Fruit fly (Drosophila melanogaster) whole organism, embryonic: ENCODE data around the gene Acat2.
A peak's percentile ranks its signal among the peaks of the same experiment; 100 is the strongest.

ENCODE experiments used
- Abd-B ChIP-seq: fragments of 200-800 bp; sonication (Bioruptor generic); optimal IDR thresholded peaks from 2 replicates; lab custom pipeline; 2018; ENCODE audit warnings: missing biosample characterization, mild to moderate bottlenecking, missing genetic modification characterization, moderate library complexity
- Asciz ChIP-seq: fragments of 200-800 bp; sonication (Bioruptor generic); optimal IDR thresholded peaks from 2 replicates; lab custom pipeline; 2017; ENCODE audit warnings: missing biosample characterization, mild to moderate bottlenecking, missing genetic modification characterization, missing genetic modification reagents
- Atf6 ChIP-seq: fragments of 200-800 bp; sonication (Bioruptor generic); IDR thresholded peaks from 2 replicates; pipeline ENCODE4 v1.3.6; 2022; ENCODE audit warnings: missing biosample characterization, missing genetic modification characterization
- Blimp-1 ChIP-seq: fragments of 200-800 bp; sonication (Bioruptor generic); optimal IDR thresholded peaks from 3 replicates; lab custom pipeline; 2018; ENCODE audit warnings: missing biosample characterization, missing genetic modification characterization, mild to moderate bottlenecking, moderate library complexity, missing genetic modification reagents
- CG10366 ChIP-seq: fragments of 200-800 bp; sonication (Bioruptor generic); IDR thresholded peaks from 2 replicates; pipeline ENCODE4 v1.3.6; 2022; ENCODE audit warnings: missing biosample characterization, missing genetic modification characterization
- CG10431 ChIP-seq: fragments of 200-800 bp; sonication (Bioruptor generic); optimal IDR thresholded peaks from 3 replicates; lab custom pipeline; 2018; ENCODE audit warnings: missing biosample characterization, mild to moderate bottlenecking, missing genetic modification characterization
- CG12236 ChIP-seq: fragments of 200-800 bp; sonication (Bioruptor generic); optimal IDR thresholded peaks from 2 replicates; lab custom pipeline; 2016; ENCODE audit warnings: missing biosample characterization, missing genetic modification characterization
- CG1233 ChIP-seq: fragments of 200-800 bp; sonication (Bioruptor generic); optimal IDR thresholded peaks from 4 replicates; lab custom pipeline; 2018; ENCODE audit warnings: missing biosample characterization, mild to moderate bottlenecking, missing genetic modification characterization
- CG14050 ChIP-seq: fragments of 200-800 bp; sonication (Bioruptor generic); IDR thresholded peaks from 3 replicates; pipeline ENCODE4 v1.3.6; 2022; ENCODE audit warnings: missing biosample characterization, missing genetic modification characterization
- CG14441 ChIP-seq: fragments of 200-800 bp; sonication (Bioruptor generic); IDR thresholded peaks from 2 replicates; pipeline ENCODE4 v1.3.6; 2022; ENCODE audit warnings: missing biosample characterization, missing genetic modification characterization
- CG15601 ChIP-seq: fragments of 200-800 bp; sonication (Bioruptor generic); optimal IDR thresholded peaks from 3 replicates; lab custom pipeline; 2019; ENCODE audit warnings: missing biosample characterization, mild to moderate bottlenecking, missing genetic modification characterization, moderate library complexity
- CG1792 ChIP-seq: fragments of 200-800 bp; sonication (Bioruptor generic); optimal IDR thresholded peaks from 2 replicates; lab custom pipeline; 2016; ENCODE audit warnings: missing biosample characterization, missing genetic modification characterization
- CG18476 ChIP-seq: fragments of 200-800 bp; sonication (Bioruptor generic); optimal IDR thresholded peaks from 2 replicates; lab custom pipeline; 2016; ENCODE audit warnings: missing biosample characterization, mild to moderate bottlenecking, missing genetic modification characterization
- CG18619 ChIP-seq: fragments of 200-800 bp; sonication (Bioruptor generic); optimal IDR thresholded peaks from 3 replicates; lab custom pipeline; 2017; ENCODE audit warnings: missing biosample characterization, mild to moderate bottlenecking, missing genetic modification characterization
- CG2129 ChIP-seq: fragments of 200-800 bp; sonication (Bioruptor generic); IDR thresholded peaks from 2 replicates; pipeline ENCODE4 v1.3.6; 2022; ENCODE audit warnings: missing biosample characterization, missing genetic modification characterization; ENCODE audit not compliant: partially characterized antibody
- CG32532 ChIP-seq: fragments of 200-800 bp; sonication (Bioruptor generic); IDR thresholded peaks from 2 replicates; pipeline ENCODE4 v1.3.6; 2022; ENCODE audit warnings: missing biosample characterization, missing genetic modification characterization
- CG33557 ChIP-seq: fragments of 200-800 bp; sonication (Bioruptor generic); optimal IDR thresholded peaks from 2 replicates; lab custom pipeline; 2019; ENCODE audit warnings: missing biosample characterization, mild to moderate bottlenecking, missing genetic modification characterization, moderate library complexity
- CG6765 ChIP-seq: fragments of 200-800 bp; sonication (Bioruptor generic); optimal IDR thresholded peaks from 3 replicates; lab custom pipeline; 2017; ENCODE audit warnings: missing biosample characterization, mild to moderate bottlenecking, missing genetic modification characterization
- CG7786 ChIP-seq: fragments of 200-800 bp; sonication (Bioruptor generic); optimal IDR thresholded peaks from 2 replicates; lab custom pipeline; 2016; ENCODE audit warnings: missing biosample characterization, missing genetic modification characterization
- D19B ChIP-seq: fragments of 200-800 bp; sonication (Bioruptor generic); optimal IDR thresholded peaks from 2 replicates; lab custom pipeline; 2017; ENCODE audit warnings: missing biosample characterization, mild to moderate bottlenecking, missing genetic modification characterization
- Doc3 ChIP-seq: fragments of 200-800 bp; sonication (Bioruptor generic); IDR thresholded peaks from 3 replicates; pipeline ENCODE4 v1.3.6; 2022; ENCODE audit warnings: missing biosample characterization, missing genetic modification characterization; ENCODE audit not compliant: partially characterized antibody
- Gsc ChIP-seq: fragments of 200-800 bp; sonication (Bioruptor generic); IDR thresholded peaks from 2 replicates; pipeline ENCODE4 v1.3.6; 2022; ENCODE audit warnings: missing biosample characterization, missing genetic modification characterization
- Hmr ChIP-seq: fragments of 200-800 bp; sonication (Bioruptor generic); optimal IDR thresholded peaks from 3 replicates; lab custom pipeline; 2017; ENCODE audit warnings: mild to moderate bottlenecking, missing biosample characterization, missing genetic modification reagents, missing genetic modification characterization
- Hr51 ChIP-seq, 2 experiments: fragments of 200-800 bp; sonication (Bioruptor generic); optimal IDR thresholded peaks; 2 replicates in 1 of 2; 3 replicates in 1 of 2; lab custom pipeline; 2016 to 2018; ENCODE audit warnings: missing biosample characterization in 2 of 2, missing genetic modification characterization in 2 of 2, mild to moderate bottlenecking in 1 of 2, moderate library complexity in 1 of 2
- Hsf ChIP-seq: fragments of 200-800 bp; sonication (Bioruptor generic); optimal IDR thresholded peaks from 3 replicates; lab custom pipeline; 2016; ENCODE audit warnings: missing biosample characterization, missing genetic modification characterization
- Lpt ChIP-seq: fragments of >200 bp; optimal IDR thresholded peaks from 2 replicates; lab custom pipeline; 2018; ENCODE audit warnings: missing biosample characterization, missing genetic modification characterization
- NFAT ChIP-seq: fragments of 200-800 bp; sonication (Bioruptor generic); IDR thresholded peaks from 2 replicates; pipeline ENCODE4 v1.3.6; 2022; ENCODE audit warnings: missing biosample characterization, missing genetic modification characterization
- Neu2 ChIP-seq: fragments of 200-800 bp; sonication (Bioruptor generic); optimal IDR thresholded peaks from 3 replicates; lab custom pipeline; 2016; ENCODE audit warnings: missing biosample characterization, missing genetic modification characterization, borderline replicate concordance
- Nf-YC ChIP-seq: fragments of 200-800 bp; optimal IDR thresholded peaks from 3 replicates; lab custom pipeline; 2019; ENCODE audit warnings: missing biosample characterization, mild to moderate bottlenecking, missing genetic modification characterization, moderate library complexity
- Rfx ChIP-seq: fragments of 200-800 bp; sonication (Bioruptor generic); IDR thresholded peaks from 2 replicates; pipeline ENCODE4 v1.3.6; 2022; ENCODE audit warnings: missing biosample characterization, missing genetic modification characterization
- Taf1 ChIP-seq: fragments of 200-800 bp; sonication (Bioruptor generic); IDR thresholded peaks from 2 replicates; pipeline ENCODE4 v1.3.6; 2022; ENCODE audit warnings: missing biosample characterization, missing genetic modification characterization
- al ChIP-seq: fragments of 200-800 bp; sonication (Bioruptor generic); IDR thresholded peaks from 2 replicates; pipeline ENCODE4 v1.3.6; 2022; ENCODE audit warnings: missing biosample characterization, missing genetic modification characterization
- az2 ChIP-seq: fragments of 200-800 bp; sonication (Bioruptor generic); optimal IDR thresholded peaks from 3 replicates; lab custom pipeline; 2016; ENCODE audit warnings: missing biosample characterization, missing genetic modification characterization
- bsh ChIP-seq, 2 experiments: fragments of 200-800 bp; sonication (Bioruptor generic); optimal IDR thresholded peaks; 2 replicates each; lab custom pipeline; 2017 to 2018; ENCODE audit warnings: mild to moderate bottlenecking in 2 of 2, missing biosample characterization in 2 of 2, missing genetic modification characterization in 2 of 2, moderate library complexity in 1 of 2
- dmrt11E ChIP-seq: fragments of 200-800 bp; sonication (Bioruptor generic); optimal IDR thresholded peaks from 3 replicates; lab custom pipeline; 2018; ENCODE audit warnings: missing biosample characterization, mild to moderate bottlenecking, missing genetic modification characterization, moderate library complexity
- exex ChIP-seq: fragments of 200-800 bp; sonication (Bioruptor generic); optimal IDR thresholded peaks from 4 replicates; lab custom pipeline; 2018; ENCODE audit warnings: missing biosample characterization, mild to moderate bottlenecking, missing genetic modification characterization, moderate library complexity
- gsb-n ChIP-seq: fragments of 200-800 bp; sonication (Bioruptor generic); optimal IDR thresholded peaks from 3 replicates; lab custom pipeline; 2018; ENCODE audit warnings: missing biosample characterization, mild to moderate bottlenecking, missing genetic modification characterization
- jumu ChIP-seq: fragments of 200-800 bp; sonication (Bioruptor generic); optimal IDR thresholded peaks from 3 replicates; lab custom pipeline; 2016; ENCODE audit warnings: missing biosample characterization, missing genetic modification characterization
- lilli ChIP-seq: fragments of 200-800 bp; sonication (Bioruptor generic); optimal IDR thresholded peaks from 3 replicates; lab custom pipeline; 2016; ENCODE audit warnings: missing biosample characterization, missing genetic modification characterization
- lmd ChIP-seq: fragments of 200-800 bp; sonication (Bioruptor generic); IDR thresholded peaks from 2 replicates; pipeline ENCODE4 v1.3.6; 2022; ENCODE audit warnings: missing biosample characterization, missing genetic modification characterization
- lola ChIP-seq, 3 experiments: fragments of >200 bp in 2 of 3; fragments of 200-800 bp in 1 of 3; sonication (Bioruptor generic) in 1 of 3; optimal IDR thresholded peaks; 2 replicates each; lab custom pipeline; 2017 to 2019; ENCODE audit warnings: missing biosample characterization in 3 of 3, missing genetic modification characterization in 3 of 3, mild to moderate bottlenecking in 1 of 3, moderate library complexity in 1 of 3
- nmo ChIP-seq: fragments of 200-800 bp; sonication (Bioruptor generic); optimal IDR thresholded peaks from 2 replicates; lab custom pipeline; 2018; ENCODE audit warnings: missing biosample characterization, mild to moderate bottlenecking, missing genetic modification characterization, moderate library complexity
- onecut ChIP-seq: fragments of 200-800 bp; sonication (Bioruptor generic); IDR thresholded peaks from 2 replicates; pipeline ENCODE4 v1.3.6; 2022; ENCODE audit warnings: missing biosample characterization, missing genetic modification characterization
- phol ChIP-seq: fragments of 200-800 bp; sonication (Bioruptor generic); optimal IDR thresholded peaks from 3 replicates; lab custom pipeline; 2018; ENCODE audit warnings: missing biosample characterization, mild to moderate bottlenecking, missing genetic modification characterization, moderate library complexity
- repo ChIP-seq: fragments of 200-800 bp; sonication (Bioruptor generic); optimal IDR thresholded peaks from 2 replicates; lab custom pipeline; 2016; ENCODE audit warnings: missing biosample characterization, missing genetic modification characterization
- so ChIP-seq: fragments of 200-800 bp; sonication (Bioruptor generic); IDR thresholded peaks from 3 replicates; pipeline ENCODE4 v1.3.6; 2022; ENCODE audit warnings: missing biosample characterization, missing genetic modification characterization
- trem ChIP-seq: fragments of 200-800 bp; optimal IDR thresholded peaks from 3 replicates; lab custom pipeline; 2019; ENCODE audit warnings: missing biosample characterization, mild to moderate bottlenecking, missing genetic modification characterization, moderate library complexity
- usp ChIP-seq: fragments of >200 bp; optimal IDR thresholded peaks from 2 replicates; lab custom pipeline; 2017; ENCODE audit warnings: missing biosample characterization, missing genetic modification characterization
- yki ChIP-seq: fragments of >200 bp; optimal IDR thresholded peaks from 3 replicates; lab custom pipeline; 2018

The Acat2 gene

DNA sequence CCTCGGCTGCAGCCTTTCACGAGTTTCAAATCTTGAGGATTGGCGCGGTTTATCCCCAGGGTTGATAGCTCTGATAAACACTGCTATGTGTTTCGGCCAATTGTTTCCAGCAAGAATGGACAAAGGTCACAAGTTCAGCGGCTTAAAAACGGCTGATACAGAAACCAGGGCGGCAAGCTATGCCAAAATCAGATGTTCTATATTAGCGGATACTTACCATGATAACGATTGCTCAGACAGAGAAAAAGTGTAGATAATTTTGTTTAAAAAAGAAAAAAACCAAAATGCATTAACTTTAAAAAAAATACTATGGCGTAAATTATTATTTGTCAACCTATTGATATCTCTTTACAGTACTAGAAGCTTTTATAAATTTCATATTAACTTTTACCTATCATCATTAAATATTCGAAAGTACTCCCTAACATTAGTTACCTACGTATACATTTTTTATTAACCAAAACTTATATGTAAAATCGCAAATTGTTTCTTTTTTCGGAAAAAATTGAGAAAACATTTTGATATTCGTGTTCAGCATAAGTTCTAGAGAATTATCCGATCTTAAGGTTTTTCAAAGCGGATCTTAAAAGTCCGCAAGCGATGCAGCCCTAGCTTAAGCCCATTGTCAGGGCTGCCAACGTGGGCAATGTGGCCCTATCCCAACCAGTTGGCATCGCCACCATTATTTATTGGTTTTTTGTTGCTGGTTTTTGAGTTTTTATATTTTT lies 10.5 kb downstream of the Acat2 start, which contains the start of the genes sturkopf and Herc4 (continued):
- TF ChIP-seq exex (peak; percentile 39), CG10431 (GFP tag; lab: Kevin White, UChicago) (no peak), lmd (peak; percentile 65; the same call in 1 of the 2 replicates), Lpt (GFP tag; lab: Kevin White, UChicago) (no peak), CG1233 (GFP tag; lab: Kevin White, UChicago) (peak; percentile 59), trem (tag; lab: Kevin White, UChicago) (peak; percentile 98), CG7786 (GFP tag; lab: Kevin White, UChicago) (peak; percentile 68), lola (GFP tag; optimal IDR thresholded peaks at IDR 0.05; lab: Kevin White, UChicago) (peak in 1 of 3 experiments; percentile 85), CG18619 (peak; percentile 80), Hsf (GFP tag; lab: Kevin White, UChicago) (peak; percentile 83), yki (lab: Kevin White, UChicago) (no peak), Hr51 (GFP tag; optimal IDR thresholded peaks at IDR 0.05; lab: Kevin White, UChicago) (peak; percentile 51 to 71), CG6765 (GFP tag; lab: Kevin White, UChicago) (peak; percentile 43), phol (tag; lab: Kevin White, UChicago) (peak; percentile 69), az2 (peak; percentile 76), CG12236 (no peak), Asciz (GFP tag; lab: Kevin White, UChicago) (peak; percentile 46), jumu (GFP tag; lab: Kevin White, UChicago) (peak; percentile 84), Abd-B (GFP tag; lab: Kevin White, UChicago) (peak; percentile 86), Neu2 (GFP tag; lab: Kevin White, UChicago) (no peak), usp (GFP tag; lab: Kevin White, UChicago) (no peak), CG2129 (GFP tag; lab: Robert Waterston, UW) (no peak), Blimp-1 (GFP tag; lab: Kevin White, UChicago) (no peak), CG15601 (tag; lab: Kevin White, UChicago) (no peak), dmrt11E (tag; lab: Kevin White, UChicago) (peak; percentile 62), Hmr (GFP tag; lab: Kevin White, UChicago) (peak; percentile 84), D19B (GFP tag; lab: Kevin White, UChicago) (peak; percentile 82), Atf6 (GFP tag; lab: Robert Waterston, UW) (0 out of 2 replicates have a peak, but pooled peaks have one; percentile 43), CG14441 (GFP tag; lab: Robert Waterston, UW) (peak; percentile 50), CG33557 (GFP tag; lab: Kevin White, UChicago) (peak; percentile 65), repo (GFP tag; lab: Kevin White, UChicago) (no peak), Nf-YC (tag; lab: Kevin White, UChicago) (peak; percentile 84), onecut (peak; percentile 87), gsb-n (no peak), CG14050 (GFP tag; lab: Robert Waterston, UW) (no peak), CG1792 (GFP tag; lab: Kevin White, UChicago) (peak; percentile 16), so (GFP tag; lab: Robert Waterston, UW) (0 out of 3 replicates have a peak, but pooled peaks have one; percentile 6), CG32532 (GFP tag; lab: Robert Waterston, UW) (peak; percentile 76), nmo (peak; percentile 78), NFAT (peak; percentile 77), Taf1 (GFP tag; lab: Robert Waterston, UW) (peak; percentile 10; the same call in 1 of the 2 replicates), CG10366 (GFP tag; lab: Robert Waterston, UW) (peak; percentile 54), Rfx (GFP tag; lab: Robert Waterston, UW) (peak; percentile 83), CG18476 (GFP tag; lab: Kevin White, UChicago) (peak; percentile 43), Gsc (GFP tag; lab: Robert Waterston, UW) (no peak), bsh (GFP tag; optimal IDR thresholded peaks at IDR 0.05; lab: Kevin White, UChicago) (peak in 1 of 2 experiments; percentile 44), al (GFP tag; lab: Robert Waterston, UW) (peak; percentile 24), Doc3 (GFP tag; lab: Robert Waterston, UW) (no peak), lilli (GFP tag; lab: Kevin White, UChicago) (peak; percentile 80)
